Fruit fly (Drosophila melanogaster): ENCODE data around the gene Osi11.

Osi11 gene

DNA sequence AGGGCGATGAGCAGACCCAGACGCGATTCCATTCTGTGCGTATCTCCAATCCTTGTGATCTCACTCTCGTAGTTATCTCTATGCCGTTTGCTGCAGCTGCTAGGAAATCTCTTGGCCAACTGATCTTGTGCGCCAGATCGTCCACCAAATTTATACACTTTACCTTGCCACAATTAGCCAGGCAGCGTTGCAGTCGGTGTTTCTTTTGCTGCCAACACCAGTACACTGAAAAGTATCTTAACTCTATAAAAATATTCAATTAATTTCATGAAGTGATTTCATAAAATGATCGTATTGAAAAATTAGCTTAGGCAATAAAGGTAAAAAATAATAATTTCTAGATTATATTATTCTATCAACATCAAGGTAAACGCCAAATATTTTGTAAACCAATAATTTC is at the start of gene Osi11:
Osi11 (minus strand) TSS at position 101 of the 400 bp plus-strand sequence.
- TF ChIP-seq EcR (GFP tag; optimal IDR thresholded peaks at IDR 0.05) (no peak), gl (tag; optimal IDR thresholded peaks at IDR 0.05) (no peak), Snoo (tag; optimal IDR thresholded peaks at IDR 0.05) (no peak), CG4496 (GFP tag; IDR thresholded peaks at IDR 0.05) (no peak), CG9948 (tag; optimal IDR thresholded peaks at IDR 0.05) (no peak), Ets98B (GFP tag; IDR thresholded peaks at IDR 0.05) (no peak), rn (GFP tag; IDR thresholded peaks at IDR 0.05) (no peak), CG10348 (GFP tag; IDR thresholded peaks at IDR 0.05) (no peak), fd96Ca (GFP tag; IDR thresholded peaks at IDR 0.05) (no peak), Pif1B (GFP tag; optimal IDR thresholded peaks at IDR 0.05) (no peak), CG15710 (tag; optimal IDR thresholded peaks at IDR 0.05) (no peak), CG8159 (tag; optimal IDR thresholded peaks at IDR 0.05) (no peak), CG34367 (tag; optimal IDR thresholded peaks at IDR 0.05) (no peak), Pif1A (GFP tag; optimal IDR thresholded peaks at IDR 0.05) (no peak), CG17806 (tag; optimal IDR thresholded peaks at IDR 0.05) (no peak), CG8301 (tag; optimal IDR thresholded peaks at IDR 0.05) (no peak), CG12605 (GFP tag; IDR thresholded peaks at IDR 0.05) (no peak)

DNA sequence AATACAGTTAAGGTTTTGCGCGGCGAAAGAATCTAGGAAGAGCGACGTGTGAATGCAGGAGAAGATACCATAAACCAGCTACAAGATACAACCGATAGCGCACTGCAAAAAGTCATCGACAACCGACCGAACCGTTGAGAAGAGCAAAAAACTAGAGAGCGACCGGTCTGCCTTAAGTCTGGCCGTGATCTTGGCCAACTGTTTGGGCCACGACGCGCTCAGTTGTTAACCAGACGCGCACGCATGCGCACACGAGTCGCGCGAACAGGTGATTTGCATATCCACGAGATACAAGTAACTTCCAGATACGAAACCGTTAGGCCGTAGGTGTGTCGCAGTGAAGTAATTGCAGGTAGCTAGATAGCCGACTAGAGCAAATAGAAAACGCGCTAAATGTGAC is 46.5 kb upstream of the Osi11 start:
- TF ChIP-seq EcR (GFP tag; optimal IDR thresholded peaks at IDR 0.05): peak; percentile 63
- peak; percentile 44 for TF ChIP-seq CG13204 (GFP tag; optimal IDR thresholded peaks at IDR 0.05)
- TF ChIP-seq Pif1B (GFP tag; optimal IDR thresholded peaks at IDR 0.05): no peak
- 0 out of 3 replicates have a peak, but pooled peaks have one; percentile 44 for TF ChIP-seq CG4496 (GFP tag; IDR thresholded peaks at IDR 0.05)
- no peak for TF ChIP-seq CG12605 (GFP tag; IDR thresholded peaks at IDR 0.05)

DNA sequence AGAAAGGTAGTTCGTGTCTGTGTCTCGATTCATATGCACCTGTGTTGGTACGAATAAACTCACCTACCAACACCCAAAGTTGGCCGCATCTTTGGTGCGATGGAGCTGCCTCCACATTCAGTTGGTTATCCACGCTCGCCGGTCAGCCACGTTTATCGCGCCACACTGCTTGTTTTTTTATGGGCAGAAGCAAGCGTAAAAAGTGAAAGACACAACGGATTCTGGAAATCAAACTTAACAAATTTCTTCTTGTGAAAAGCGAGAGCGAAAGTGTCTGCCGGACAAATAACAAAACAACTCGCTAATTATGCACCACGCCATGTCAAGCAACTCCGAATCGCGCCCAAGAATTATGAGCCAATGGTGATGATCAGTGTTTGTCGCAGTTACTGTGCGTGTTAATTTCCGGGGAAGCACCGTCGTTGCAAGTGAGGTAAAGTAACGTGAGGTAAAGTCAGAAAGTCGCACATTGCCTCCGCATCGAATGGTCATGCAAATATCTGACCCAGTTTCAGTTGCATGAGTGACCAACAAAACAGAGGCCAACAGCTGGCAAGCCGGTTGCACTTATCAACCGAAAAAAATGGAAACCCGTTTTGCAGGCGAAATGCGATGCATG is 43.2 kb upstream of the Osi11 start, which contains the start of gene Osi17:
Osi17 (plus strand) TSS at position 132 of the 619 bp plus-strand sequence.
- no peak for TF ChIP-seq CG14655 (GFP tag; optimal IDR thresholded peaks at IDR 0.05)
- 0 out of 3 replicates have a peak, but pooled peaks have one; percentile 21 for TF ChIP-seq CG4496 (GFP tag; IDR thresholded peaks at IDR 0.05)

DNA sequence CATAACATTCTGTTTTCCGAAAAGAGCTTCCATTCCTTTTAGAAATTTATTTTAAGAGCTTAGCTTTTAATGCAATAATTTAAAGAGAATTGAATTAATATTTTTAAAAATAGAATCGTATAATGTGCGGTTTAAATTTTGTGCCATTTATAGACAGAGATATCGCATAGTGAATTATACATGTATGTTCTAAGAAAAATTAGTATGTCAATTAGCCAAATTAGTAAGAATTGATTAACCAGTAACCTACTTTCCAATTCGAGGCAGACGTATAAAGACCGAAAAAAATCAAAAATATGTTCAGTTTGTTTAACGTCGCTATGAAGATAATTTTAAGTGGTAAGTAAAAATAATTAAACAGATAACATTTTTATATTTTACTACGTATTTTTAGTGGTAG is 41.1 kb upstream of the Osi11 start, which contains the start of gene CG31560:
CG31560 (plus strand) TSS at position 301 of the 400 bp plus-strand sequence.
- TF ChIP-seq D1 (tag; optimal IDR thresholded peaks at IDR 0.05) (no peak), CG12605 (GFP tag; IDR thresholded peaks at IDR 0.05) (no peak), Snoo (tag; optimal IDR thresholded peaks at IDR 0.05) (no peak), CG13204 (GFP tag; optimal IDR thresholded peaks at IDR 0.05) (no peak), EcR (GFP tag; optimal IDR thresholded peaks at IDR 0.05) (no peak), CG34367 (tag; optimal IDR thresholded peaks at IDR 0.05) (no peak), Ets98B (GFP tag; IDR thresholded peaks at IDR 0.05) (no peak), CG8159 (tag; optimal IDR thresholded peaks at IDR 0.05) (no peak), gl (tag; optimal IDR thresholded peaks at IDR 0.05) (no peak), fd96Ca (GFP tag; IDR thresholded peaks at IDR 0.05) (no peak), rn (GFP tag; IDR thresholded peaks at IDR 0.05) (no peak), CG32121 (GFP tag; IDR thresholded peaks at IDR 0.05) (no peak), CG9948 (tag; optimal IDR thresholded peaks at IDR 0.05) (no peak), CG15710 (tag; optimal IDR thresholded peaks at IDR 0.05) (no peak), Pif1B (GFP tag; optimal IDR thresholded peaks at IDR 0.05) (no peak), CG8301 (tag; optimal IDR thresholded peaks at IDR 0.05) (no peak), Pif1A (GFP tag; optimal IDR thresholded peaks at IDR 0.05) (no peak), CG10348 (GFP tag; IDR thresholded peaks at IDR 0.05) (no peak)

DNA sequence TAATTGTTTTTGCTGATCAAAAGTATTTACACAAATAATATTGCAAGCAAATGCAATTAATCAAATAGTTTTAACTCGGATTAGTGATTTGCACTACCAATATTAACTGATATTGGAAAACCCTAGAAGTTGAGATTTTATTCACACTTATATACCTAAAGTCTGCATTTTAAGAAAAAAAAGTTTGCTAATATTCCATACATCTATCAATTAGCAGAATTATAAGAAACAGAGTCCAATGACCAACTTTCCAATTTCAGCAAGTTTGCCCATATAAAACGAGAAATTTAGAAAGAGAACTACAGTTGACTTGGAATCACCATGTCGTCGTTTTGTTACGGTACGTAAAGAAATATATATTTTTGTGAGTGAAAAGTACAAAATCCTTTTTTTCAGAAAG is 38.0 kb upstream of the Osi11 start, which contains the start of gene CG46026:
CG46026 (plus strand) TSS at position 301 of the 400 bp plus-strand sequence.
- TF ChIP-seq Snoo (tag; optimal IDR thresholded peaks at IDR 0.05) (no peak), fd96Ca (GFP tag; IDR thresholded peaks at IDR 0.05) (no peak), rn (GFP tag; IDR thresholded peaks at IDR 0.05) (no peak), CG8159 (tag; optimal IDR thresholded peaks at IDR 0.05) (no peak), CG9948 (tag; optimal IDR thresholded peaks at IDR 0.05) (no peak), CG32121 (GFP tag; IDR thresholded peaks at IDR 0.05) (no peak), CG4496 (GFP tag; IDR thresholded peaks at IDR 0.05) (no peak), EcR (GFP tag; optimal IDR thresholded peaks at IDR 0.05) (no peak)

DNA sequence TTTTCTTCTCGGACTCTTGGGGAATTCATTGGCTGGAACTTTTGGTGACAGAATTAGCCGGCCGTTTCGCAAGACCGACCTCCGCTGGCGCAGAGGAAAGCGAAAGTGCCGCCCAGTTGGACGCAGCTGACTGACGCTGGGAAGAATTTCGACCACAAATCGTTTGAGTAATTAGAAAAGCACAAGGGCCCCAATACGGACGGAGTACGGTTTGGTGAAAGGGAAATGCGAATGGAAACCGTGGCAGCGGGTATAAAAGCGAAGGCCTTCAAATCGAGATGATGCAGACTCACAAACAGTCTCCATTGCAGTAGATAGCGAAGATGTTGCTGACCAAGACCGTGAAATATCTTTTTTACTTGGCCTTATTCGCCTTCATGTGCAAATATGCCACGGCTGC is 36.4 kb upstream of the Osi11 start, which contains the start of gene Osi16:
Osi16 (plus strand) TSS at position 301 of the 400 bp plus-strand sequence.
- TF ChIP-seq CG32121 (GFP tag; IDR thresholded peaks at IDR 0.05): no peak
- TF ChIP-seq CG14655 (GFP tag; optimal IDR thresholded peaks at IDR 0.05): no peak
- no peak for TF ChIP-seq Pif1B (GFP tag; optimal IDR thresholded peaks at IDR 0.05)
- TF ChIP-seq CG8159 (tag; optimal IDR thresholded peaks at IDR 0.05): no peak
- no peak for TF ChIP-seq CG10348 (GFP tag; IDR thresholded peaks at IDR 0.05)
- no peak for TF ChIP-seq EcR (GFP tag; optimal IDR thresholded peaks at IDR 0.05)
- TF ChIP-seq D1 (tag; optimal IDR thresholded peaks at IDR 0.05): no peak
- TF ChIP-seq CG12605 (GFP tag; IDR thresholded peaks at IDR 0.05): no peak
- TF ChIP-seq CG4496 (GFP tag; IDR thresholded peaks at IDR 0.05): no peak
- no peak for TF ChIP-seq Snoo (tag; optimal IDR thresholded peaks at IDR 0.05)
- no peak for TF ChIP-seq Ets98B (GFP tag; IDR thresholded peaks at IDR 0.05)
- no peak for TF ChIP-seq CG13204 (GFP tag; optimal IDR thresholded peaks at IDR 0.05)
- TF ChIP-seq rn (GFP tag; IDR thresholded peaks at IDR 0.05): no peak
- no peak for TF ChIP-seq CG8301 (tag; optimal IDR thresholded peaks at IDR 0.05)
- no peak for TF ChIP-seq fd96Ca (GFP tag; IDR thresholded peaks at IDR 0.05)
- TF ChIP-seq CG34367 (tag; optimal IDR thresholded peaks at IDR 0.05): no peak
- no peak for TF ChIP-seq CG15710 (tag; optimal IDR thresholded peaks at IDR 0.05)

All from whole organism, pupa.